Fruit fly (Drosophila melanogaster) whole organism, embryonic: ENCODE results near the gene D12.

ENCODE experiments used
- CG10462 ChIP-seq: fragments of 200-800 bp; sonication (Bioruptor generic); optimal IDR thresholded peaks from 2 replicates; lab custom pipeline; 2016; ENCODE audit warnings: missing biosample characterization, missing genetic modification characterization
- CG1233 ChIP-seq: fragments of 200-800 bp; sonication (Bioruptor generic); optimal IDR thresholded peaks from 4 replicates; lab custom pipeline; 2018; ENCODE audit warnings: missing biosample characterization, mild to moderate bottlenecking, missing genetic modification characterization
- CG15696 ChIP-seq: fragments of 200-800 bp; sonication (Bioruptor generic); optimal IDR thresholded peaks from 2 replicates; lab custom pipeline; 2019; ENCODE audit warnings: missing biosample characterization, mild to moderate bottlenecking, missing genetic modification characterization, moderate library complexity
- CG31441 ChIP-seq: fragments of 200-800 bp; sonication (Bioruptor generic); IDR thresholded peaks from 2 replicates; pipeline ENCODE4 v1.3.6; 2022; ENCODE audit warnings: missing biosample characterization, missing genetic modification characterization
- CG4730 ChIP-seq: fragments of 200-800 bp; sonication (Bioruptor generic); IDR thresholded peaks from 2 replicates; pipeline ENCODE4 v1.3.6; 2022; ENCODE audit warnings: missing biosample characterization, missing genetic modification characterization
- Dek ChIP-seq: fragments of 200-800 bp; sonication (Bioruptor generic); optimal IDR thresholded peaks from 3 replicates; lab custom pipeline; 2019; ENCODE audit warnings: missing biosample characterization, mild to moderate bottlenecking, missing genetic modification characterization, moderate library complexity
- chn ChIP-seq: fragments of 200-800 bp; sonication (Bioruptor generic); optimal IDR thresholded peaks from 2 replicates; lab custom pipeline; 2016; ENCODE audit warnings: missing biosample characterization, missing genetic modification characterization
- crc ChIP-seq: fragments of 200-800 bp; sonication (Bioruptor generic); optimal IDR thresholded peaks from 2 replicates; lab custom pipeline; 2016; ENCODE audit warnings: missing biosample characterization, missing genetic modification characterization
- lab ChIP-seq: fragments of 200-800 bp; sonication (Bioruptor generic); optimal IDR thresholded peaks from 3 replicates; lab custom pipeline; 2017; ENCODE audit warnings: missing biosample characterization, missing genetic modification characterization, mild to moderate bottlenecking, moderate library complexity, missing genetic modification reagents
- onecut ChIP-seq: fragments of 200-800 bp; sonication (Bioruptor generic); IDR thresholded peaks from 2 replicates; pipeline ENCODE4 v1.3.6; 2022; ENCODE audit warnings: missing biosample characterization, missing genetic modification characterization
- prd ChIP-seq, 3 experiments: fragments of >200 bp in 2 of 3; fragments of 200-800 bp in 1 of 3; sonication (Bioruptor generic) in 1 of 3; optimal IDR thresholded peaks in 2 of 3; IDR thresholded peaks in 1 of 3; 2 replicates in 2 of 3; 3 replicates in 1 of 3; pipeline versions ENCODE4 v1.3.6 to Lab custom; 2017 to 2022; ENCODE audit warnings: missing biosample characterization in 1 of 3, missing genetic modification characterization in 1 of 3
- ranshi ChIP-seq: fragments of 200-800 bp; sonication (Bioruptor generic); IDR thresholded peaks from 2 replicates; pipeline ENCODE4 v1.3.6; 2022; ENCODE audit warnings: missing biosample characterization, missing genetic modification characterization
- tna ChIP-seq: fragments of 200-800 bp; sonication (Bioruptor generic); IDR thresholded peaks from 2 replicates; pipeline ENCODE4 v1.3.6; 2022; ENCODE audit warnings: missing biosample characterization, missing genetic modification characterization; ENCODE audit not compliant: partially characterized antibody
- usp ChIP-seq: fragments of >200 bp; optimal IDR thresholded peaks from 2 replicates; lab custom pipeline; 2017; ENCODE audit warnings: missing biosample characterization, missing genetic modification characterization

DNA sequence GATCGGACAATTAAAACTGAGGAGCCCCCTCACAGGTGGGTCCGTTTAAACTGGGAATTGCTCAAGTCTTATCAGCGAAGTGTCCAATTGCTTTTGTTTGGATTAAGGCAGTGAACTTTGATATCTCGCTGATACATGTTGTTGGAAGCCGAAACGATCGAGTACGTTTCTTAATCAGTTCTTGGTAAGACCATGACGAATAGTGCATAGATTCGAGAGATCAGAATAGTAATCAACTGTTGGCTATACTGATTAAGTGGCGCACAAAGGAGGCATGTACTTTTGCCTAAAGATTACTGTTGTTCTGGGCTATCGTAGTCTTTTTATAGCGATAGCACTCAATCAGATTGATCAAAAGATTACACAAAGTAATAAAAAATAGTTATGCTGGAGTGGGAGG lies 14.3 kb upstream of the D12 start:
- no peak for TF ChIP-seq onecut (GFP tag; lab: Robert Waterston, UW)
- no peak for TF ChIP-seq CG10462 (GFP tag; lab: Kevin White, UChicago)
- no peak for TF ChIP-seq lab (GFP tag; lab: Kevin White, UChicago)
- no peak for TF ChIP-seq ranshi
- no peak for TF ChIP-seq chn (GFP tag; lab: Kevin White, UChicago)
- TF ChIP-seq CG31441: no peak
- no peak for TF ChIP-seq prd (optimal IDR thresholded peaks at IDR 0.05; lab: Kevin White, UChicago)
- TF ChIP-seq prd (GFP tag; IDR thresholded peaks at IDR 0.05; lab: Robert Waterston, UW): no peak
- no peak for TF ChIP-seq CG4730 (GFP tag; lab: Robert Waterston, UW)
- no peak for TF ChIP-seq CG1233 (GFP tag; lab: Kevin White, UChicago)
- TF ChIP-seq Dek (tag; lab: Kevin White, UChicago): no peak
- no peak for TF ChIP-seq usp
- no peak for TF ChIP-seq CG15696 (tag; lab: Kevin White, UChicago)
- no peak for TF ChIP-seq crc
- TF ChIP-seq tna (GFP tag; lab: Robert Waterston, UW): no peak
